Fruit fly (Drosophila melanogaster) whole organism, prepupa: ENCODE results near the gene Ciz1.

ENCODE experiments used
- CG10631 ChIP-seq: fragments of 200-800 bp; sonication (Bioruptor generic); optimal IDR thresholded peaks from 2 replicates; lab custom pipeline; 2016; ENCODE audit warnings: missing biosample characterization, missing genetic modification characterization
- CG10669 ChIP-seq: fragments of 200-800 bp; sonication (Bioruptor generic); optimal IDR thresholded peaks from 3 replicates; lab custom pipeline; 2018; ENCODE audit warnings: missing biosample characterization, mild to moderate bottlenecking, missing genetic modification characterization, moderate library complexity
- CG11294 ChIP-seq: fragments of 200-800 bp; sonication (Bioruptor generic); IDR thresholded peaks from 2 replicates; pipeline ENCODE4 v1.3.6; 2022; ENCODE audit warnings: missing biosample characterization, missing genetic modification characterization
- CG11762 ChIP-seq: fragments of 200-800 bp; sonication (Bioruptor generic); optimal IDR thresholded peaks from 3 replicates; lab custom pipeline; 2016; ENCODE audit warnings: missing biosample characterization, missing genetic modification characterization; ENCODE audit not compliant: insufficient read depth
- CG15336 ChIP-seq: fragments of 200-800 bp; sonication (Bioruptor generic); IDR thresholded peaks from 2 replicates; pipeline ENCODE4 v1.3.6; 2022; ENCODE audit warnings: missing biosample characterization, missing genetic modification characterization
- CG16779 ChIP-seq: fragments of 200-800 bp; sonication (Bioruptor generic); optimal IDR thresholded peaks from 3 replicates; lab custom pipeline; 2017; ENCODE audit warnings: missing biosample characterization, mild to moderate bottlenecking, missing genetic modification characterization
- CG3032 ChIP-seq: fragments of 200-800 bp; optimal IDR thresholded peaks from 2 replicates; lab custom pipeline; 2019; ENCODE audit warnings: missing biosample characterization, mild to moderate bottlenecking, missing genetic modification characterization, moderate library complexity
- CG34406 ChIP-seq: fragments of 200-800 bp; sonication (Bioruptor generic); optimal IDR thresholded peaks from 3 replicates; lab custom pipeline; 2016; ENCODE audit warnings: missing biosample characterization, missing genetic modification characterization
- CG3919 ChIP-seq: fragments of 200-800 bp; sonication (Bioruptor generic); optimal IDR thresholded peaks from 3 replicates; lab custom pipeline; 2016; ENCODE audit warnings: missing biosample characterization, missing genetic modification characterization
- CG6276 ChIP-seq: fragments of 200-800 bp; sonication (Bioruptor generic); optimal IDR thresholded peaks from 2 replicates; lab custom pipeline; 2017; ENCODE audit warnings: missing biosample characterization, mild to moderate bottlenecking, missing genetic modification characterization
- CG6792 ChIP-seq: fragments of 200-800 bp; sonication (Bioruptor generic); optimal IDR thresholded peaks from 3 replicates; lab custom pipeline; 2016; ENCODE audit warnings: missing biosample characterization, missing genetic modification characterization
- CG6808 ChIP-seq: fragments of 200-800 bp; sonication (Bioruptor generic); optimal IDR thresholded peaks from 3 replicates; lab custom pipeline; 2017; ENCODE audit warnings: missing biosample characterization, missing genetic modification characterization, mild to moderate bottlenecking, moderate library complexity, missing genetic modification reagents
- CG6854 ChIP-seq: fragments of 200-800 bp; sonication (Bioruptor generic); optimal IDR thresholded peaks from 2 replicates; lab custom pipeline; 2017; ENCODE audit warnings: missing biosample characterization, mild to moderate bottlenecking, missing genetic modification characterization
- CG7368 ChIP-seq: fragments of 200-800 bp; sonication (Bioruptor generic); optimal IDR thresholded peaks from 3 replicates; lab custom pipeline; 2016; ENCODE audit warnings: missing biosample characterization, missing genetic modification characterization
- CG8119 ChIP-seq: fragments of 200-800 bp; sonication (Bioruptor generic); IDR thresholded peaks from 3 replicates; pipeline ENCODE4 v1.3.6; 2022; ENCODE audit warnings: missing biosample characterization, missing genetic modification characterization
- CG8319 ChIP-seq: fragments of 200-800 bp; sonication (Bioruptor generic); optimal IDR thresholded peaks from 3 replicates; lab custom pipeline; 2016; ENCODE audit warnings: missing biosample characterization, missing genetic modification characterization
- CG8632 ChIP-seq: fragments of 200-800 bp; sonication (Bioruptor generic); optimal IDR thresholded peaks from 3 replicates; lab custom pipeline; 2016; ENCODE audit warnings: missing biosample characterization, missing genetic modification characterization
- CG9139 ChIP-seq: fragments of 200-800 bp; sonication (Bioruptor generic); optimal IDR thresholded peaks from 3 replicates; lab custom pipeline; 2017; ENCODE audit warnings: missing biosample characterization, mild to moderate bottlenecking, missing genetic modification characterization
- Eip75B ChIP-seq: fragments of 200-800 bp; sonication (Bioruptor generic); optimal IDR thresholded peaks from 3 replicates; lab custom pipeline; 2016; ENCODE audit warnings: missing biosample characterization, missing genetic modification characterization
- Eip78C ChIP-seq: fragments of 200-800 bp; sonication (Bioruptor generic); peaks from one replicate; lab custom pipeline; 2016; ENCODE audit warnings: missing biosample characterization, missing genetic modification characterization
- Ets96B ChIP-seq: fragments of 200-800 bp; optimal IDR thresholded peaks from 2 replicates; lab custom pipeline; 2019; ENCODE audit warnings: missing biosample characterization, mild to moderate bottlenecking, missing genetic modification characterization, moderate library complexity
- Gug ChIP-seq: fragments of 200-800 bp; sonication (Bioruptor generic); IDR thresholded peaks from 2 replicates; pipeline ENCODE4 v1.3.6; 2022; ENCODE audit warnings: missing biosample characterization, missing genetic modification characterization
- Hr4 ChIP-seq: fragments of 200-800 bp; sonication (Bioruptor generic); optimal IDR thresholded peaks from 3 replicates; lab custom pipeline; 2016; ENCODE audit warnings: missing biosample characterization, missing genetic modification characterization
- Met ChIP-seq: fragments of 200-800 bp; sonication (Bioruptor generic); optimal IDR thresholded peaks from 3 replicates; lab custom pipeline; 2016; ENCODE audit warnings: missing biosample characterization, missing genetic modification characterization
- OdsH ChIP-seq: fragments of 200-800 bp; sonication (Bioruptor generic); optimal IDR thresholded peaks from 3 replicates; lab custom pipeline; 2016; ENCODE audit warnings: missing biosample characterization, missing genetic modification characterization
- Smox ChIP-seq: fragments of 200-800 bp; sonication (Bioruptor generic); optimal IDR thresholded peaks from 3 replicates; lab custom pipeline; 2016; ENCODE audit warnings: missing biosample characterization, missing genetic modification characterization
- Sox15 ChIP-seq: fragments of 200-800 bp; sonication (Bioruptor generic); optimal IDR thresholded peaks from 3 replicates; lab custom pipeline; 2016; ENCODE audit warnings: missing biosample characterization, missing genetic modification characterization
- achi ChIP-seq: fragments of 200-800 bp; sonication (Bioruptor generic); optimal IDR thresholded peaks from 3 replicates; lab custom pipeline; 2016; ENCODE audit warnings: missing biosample characterization, missing genetic modification characterization
- acj6 ChIP-seq: fragments of 200-800 bp; sonication (Bioruptor generic); optimal IDR thresholded peaks from 3 replicates; lab custom pipeline; 2016; ENCODE audit warnings: missing biosample characterization, missing genetic modification characterization
- cyc ChIP-seq: fragments of 200-800 bp; sonication (Bioruptor generic); optimal IDR thresholded peaks from 3 replicates; lab custom pipeline; 2016; ENCODE audit warnings: missing biosample characterization, missing genetic modification characterization
- dsx ChIP-seq: fragments of 200-800 bp; optimal IDR thresholded peaks from 3 replicates; lab custom pipeline; 2019; ENCODE audit warnings: missing biosample characterization, mild to moderate bottlenecking, missing genetic modification characterization, moderate library complexity; ENCODE audit not compliant: poor library complexity, severe bottlenecking
- eg ChIP-seq: fragments of 200-800 bp; sonication (Bioruptor generic); IDR thresholded peaks from 3 replicates; pipeline ENCODE4 v1.3.6; 2022; ENCODE audit warnings: missing biosample characterization, missing genetic modification characterization
- fd59A ChIP-seq: fragments of 200-800 bp; sonication (Bioruptor generic); optimal IDR thresholded peaks from 2 replicates; lab custom pipeline; 2017; ENCODE audit warnings: missing biosample characterization, mild to moderate bottlenecking, missing genetic modification characterization, missing genetic modification reagents
- pdm3 ChIP-seq: fragments of 200-800 bp; sonication (Bioruptor generic); optimal IDR thresholded peaks from 3 replicates; lab custom pipeline; 2016; ENCODE audit warnings: missing biosample characterization, missing genetic modification characterization
- ss ChIP-seq, 2 experiments: fragments of 200-800 bp; sonication (Bioruptor generic); optimal IDR thresholded peaks; 2 replicates in 1 of 2; 3 replicates in 1 of 2; lab custom pipeline; 2017 to 2018; ENCODE audit warnings: mild to moderate bottlenecking in 2 of 2, missing biosample characterization in 2 of 2, missing genetic modification characterization in 2 of 2, moderate library complexity in 1 of 2
- topi ChIP-seq: fragments of 200-800 bp; sonication (Bioruptor generic); optimal IDR thresholded peaks from 3 replicates; lab custom pipeline; 2016; ENCODE audit warnings: missing biosample characterization, missing genetic modification characterization
- vri ChIP-seq: fragments of 200-800 bp; sonication (Bioruptor generic); optimal IDR thresholded peaks from 3 replicates; lab custom pipeline; 2016; ENCODE audit warnings: missing biosample characterization, mild to moderate bottlenecking, missing genetic modification characterization

Gene Ciz1

dm6 chr3L:9855784-9856426 is 8.5 kb upstream of the Ciz1 start (continued):
- TF ChIP-seq CG7368 (GFP tag; lab: Kevin White, UChicago) (peak; percentile 97), CG11762 (GFP tag; lab: Kevin White, UChicago) (peak; percentile 94), Hr4 (GFP tag; lab: Kevin White, UChicago) (peak; percentile 94), CG10669 (GFP tag; lab: Kevin White, UChicago) (peak; percentile 95), Met (GFP tag; lab: Kevin White, UChicago) (peak; percentile 96), CG6854 (peak; percentile 94), fd59A (peak; percentile 88), CG11294 (GFP tag; lab: Robert Waterston, UW) (peak; percentile 92), Gug (GFP tag; lab: Robert Waterston, UW) (peak; percentile 96), CG3919 (GFP tag; lab: Kevin White, UChicago) (peak; percentile 97), CG9139 (GFP tag; lab: Kevin White, UChicago) (peak; percentile 84), Eip75B (GFP tag; lab: Kevin White, UChicago) (peak; percentile 97), CG8319 (GFP tag; lab: Kevin White, UChicago) (peak; percentile 93), vri (peak; percentile 89), CG16779 (peak; percentile 92), Sox15 (peak; percentile 80), pdm3 (GFP tag; lab: Kevin White, UChicago) (peak; percentile 94), cyc (GFP tag; lab: Kevin White, UChicago) (peak; percentile 98), CG6792 (peak; percentile 92), dsx (peak; percentile 82)
- TF ChIP-seq, all 60 proteins: peak for 59

- peak; percentile 59 for TF ChIP-seq Ets96B
- peak; percentile 66 for TF ChIP-seq Eip78C (GFP tag; lab: Kevin White, UChicago)
- TF ChIP-seq CG16779, result no peak
- peak; percentile 59 for TF ChIP-seq Gug (GFP tag; lab: Robert Waterston, UW)
- TF ChIP-seq CG10631 (GFP tag; lab: Kevin White, UChicago), result peak; percentile 31
- TF ChIP-seq CG7368 (GFP tag; lab: Kevin White, UChicago), result peak; percentile 5
- peak; percentile 41 for TF ChIP-seq CG34406 (GFP tag; lab: Kevin White, UChicago)
- TF ChIP-seq CG6854, result no peak
- TF ChIP-seq ss (GFP tag; optimal IDR thresholded peaks at IDR 0.05; lab: Kevin White, UChicago), result peak in 1 of 2 experiments; percentile 29
- peak; percentile 44 for TF ChIP-seq CG10669 (GFP tag; lab: Kevin White, UChicago)
- TF ChIP-seq CG15336 (GFP tag; lab: Robert Waterston, UW), result peak; percentile 81
- no peak for TF ChIP-seq CG9139 (GFP tag; lab: Kevin White, UChicago)
- peak; percentile 21 for TF ChIP-seq CG8632 (GFP tag; lab: Kevin White, UChicago)
- TF ChIP-seq acj6, result peak; percentile 44
- TF ChIP-seq CG8119, result peak; percentile 64
- TF ChIP-seq Eip75B (GFP tag; lab: Kevin White, UChicago), result no peak
- no peak for TF ChIP-seq CG6792
- peak; percentile 39 for TF ChIP-seq achi (GFP tag; lab: Kevin White, UChicago)
- no peak for TF ChIP-seq fd59A
- peak; percentile 42 for TF ChIP-seq CG11762 (GFP tag; lab: Kevin White, UChicago)
- 0 out of 2 replicates have a peak, but pooled peaks have one; percentile 19 for TF ChIP-seq CG11294 (GFP tag; lab: Robert Waterston, UW)
- TF ChIP-seq Smox (GFP tag; lab: Kevin White, UChicago), result no peak
- TF ChIP-seq CG3032 (tag; lab: Kevin White, UChicago), result peak; percentile 61
- TF ChIP-seq pdm3 (GFP tag; lab: Kevin White, UChicago), result no peak
- TF ChIP-seq dsx, result peak; percentile 52
- peak; percentile 79; the same call in 2 of the 3 replicates for TF ChIP-seq eg (GFP tag; lab: Robert Waterston, UW)
- TF ChIP-seq topi (GFP tag; lab: Kevin White, UChicago), result no peak
- TF ChIP-seq OdsH (GFP tag; lab: Kevin White, UChicago), result peak; percentile 6
- TF ChIP-seq CG6276, result no peak
- TF ChIP-seq CG6808, result no peak
- peak; percentile 25 for TF ChIP-seq Hr4 (GFP tag; lab: Kevin White, UChicago)
- no peak for TF ChIP-seq vri
- TF ChIP-seq CG8319 (GFP tag; lab: Kevin White, UChicago), result no peak
These were observed 7.8 kb upstream of the Ciz1 start for dm6 chr3L:9856430-9857218.
